Fruit fly (Drosophila melanogaster): ENCODE measurements around the gene eIF2D.

The eIF2D gene

DNA sequence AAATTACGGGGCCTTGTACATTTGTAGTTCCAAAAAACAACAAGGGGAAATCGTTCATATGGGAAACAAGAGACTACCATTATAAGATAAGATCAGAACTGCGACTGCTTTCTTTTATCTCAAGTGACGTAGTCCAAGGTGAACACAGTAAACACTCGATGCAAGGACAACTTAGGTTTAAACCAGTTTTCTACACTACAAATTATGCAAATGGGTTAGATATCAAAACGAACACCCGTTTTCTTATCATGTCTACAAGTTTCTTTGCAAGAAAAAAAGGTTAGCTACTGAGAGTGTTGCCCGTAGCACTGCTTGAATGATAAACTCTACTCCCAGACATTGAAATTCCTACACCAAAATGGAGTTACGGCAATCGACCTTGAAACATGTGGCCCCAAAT, 27.5 kb downstream of the eIF2D start (continued):
- peak; percentile 70 for TF ChIP-seq Aef1 (GFP tag; IDR thresholded peaks at IDR 0.05)
- no peak for TF ChIP-seq Deaf1 (tag; optimal IDR thresholded peaks at IDR 0.05)
- TF ChIP-seq CG12769 (tag; optimal IDR thresholded peaks at IDR 0.05), result peak; percentile 79
- TF ChIP-seq CG2129 (GFP tag; IDR thresholded peaks at IDR 0.05; ENCODE audit: partially characterized antibody), result no peak
- TF ChIP-seq bsh (GFP tag; optimal IDR thresholded peaks at IDR 0.05), result peak in 1 of 2 experiments; percentile 74
- peak; percentile 13 for TF ChIP-seq CG8359 (GFP tag; optimal IDR thresholded peaks at IDR 0.05; ENCODE audit: borderline replicate concordance)
- TF ChIP-seq CG3838 (GFP tag; optimal IDR thresholded peaks at IDR 0.05), result no peak
- peak; percentile 41 for TF ChIP-seq Ssrp (tag; optimal IDR thresholded peaks at IDR 0.05)
- TF ChIP-seq Mrtf (GFP tag; IDR thresholded peaks at IDR 0.05), result peak; percentile 72
- peak; percentile 49 for TF ChIP-seq pho (GFP tag; optimal IDR thresholded peaks at IDR 0.05)
- TF ChIP-seq CG18011 (GFP tag; optimal IDR thresholded peaks at IDR 0.05), result no peak
- no peak for TF ChIP-seq tio (GFP tag; optimal IDR thresholded peaks at IDR 0.05)
- TF ChIP-seq jigr1 (GFP tag; IDR thresholded peaks at IDR 0.05), result no peak
- TF ChIP-seq NC2β (GFP tag; optimal IDR thresholded peaks at IDR 0.05), result peak; percentile 32
- no peak for TF ChIP-seq stwl (tag; optimal IDR thresholded peaks at IDR 0.05)
- no peak for TF ChIP-seq HmgZ (tag; optimal IDR thresholded peaks at IDR 0.05)
- TF ChIP-seq Kr (GFP tag; optimal IDR thresholded peaks at IDR 0.05), result no peak
- peak; percentile 67 for TF ChIP-seq fd96Cb (tag; optimal IDR thresholded peaks at IDR 0.05)
- no peak for TF ChIP-seq Hmx (GFP tag; optimal IDR thresholded peaks at IDR 0.05)
- TF ChIP-seq z (GFP tag; IDR thresholded peaks at IDR 0.05), result no peak; the same call in 2 of the 3 replicates
- peak; percentile 76; the same call in 2 of the 3 replicates for TF ChIP-seq Optix (GFP tag; IDR thresholded peaks at IDR 0.05)
- TF ChIP-seq trem (tag; optimal IDR thresholded peaks at IDR 0.05), result peak; percentile 19
- peak; percentile 57 for TF ChIP-seq CG1602 (GFP tag; optimal IDR thresholded peaks at IDR 0.05)
- no peak for TF ChIP-seq Ets97D (GFP tag; optimal IDR thresholded peaks at IDR 0.05)
- TF ChIP-seq emc (GFP tag; optimal IDR thresholded peaks at IDR 0.05), result peak; percentile 31
- TF ChIP-seq HmgD (GFP tag; optimal IDR thresholded peaks at IDR 0.05), result no peak
- TF ChIP-seq CG11695 (GFP tag; IDR thresholded peaks at IDR 0.05), result peak; percentile 77
- TF ChIP-seq HLH4C (GFP tag; IDR thresholded peaks at IDR 0.05; ENCODE audit: partially characterized antibody), result no peak
- TF ChIP-seq CG13624 (GFP tag; optimal IDR thresholded peaks at IDR 0.05), result peak; percentile 14
- peak; percentile 34 for TF ChIP-seq gcm (GFP tag; optimal IDR thresholded peaks at IDR 0.05)
- peak; percentile 66 for TF ChIP-seq dan (GFP tag; IDR thresholded peaks at IDR 0.05)
- TF ChIP-seq sr (GFP tag; IDR thresholded peaks at IDR 0.05), result peak; percentile 44; the same call in 1 of the 3 replicates
- TF ChIP-seq cg (GFP tag; optimal IDR thresholded peaks at IDR 0.05), result no peak
- TF ChIP-seq B-H1 (GFP tag; IDR thresholded peaks at IDR 0.05), result peak; percentile 50
- peak; percentile 31 for TF ChIP-seq Nf-YB (GFP tag; optimal IDR thresholded peaks at IDR 0.05)
- TF ChIP-seq gcm2 (GFP tag; optimal IDR thresholded peaks at IDR 0.05), result no peak
- peak; percentile 51; the same call in 2 of the 3 replicates for TF ChIP-seq croc (GFP tag; conservative IDR thresholded peaks at IDR 0.05)
- peak; percentile 77 for TF ChIP-seq CG7839 (tag; optimal IDR thresholded peaks at IDR 0.05)
- TF ChIP-seq CG10431 (GFP tag; optimal IDR thresholded peaks at IDR 0.05), result no peak
- TF ChIP-seq p53 (GFP tag; optimal IDR thresholded peaks at IDR 0.05), result no peak
- TF ChIP-seq CG17186 (GFP tag; optimal IDR thresholded peaks at IDR 0.05), result no peak
- peak; percentile 54 for TF ChIP-seq wek (GFP tag; optimal IDR thresholded peaks at IDR 0.05)
- TF ChIP-seq H15 (GFP tag; IDR thresholded peaks at IDR 0.05), result peak; percentile 63; the same call in 1 of the 3 replicates
- TF ChIP-seq cwo (GFP tag; optimal IDR thresholded peaks at IDR 0.05), result no peak
- TF ChIP-seq ewg (GFP tag; optimal IDR thresholded peaks at IDR 0.05), result peak; percentile 42
- no peak for TF ChIP-seq TFAM (GFP tag; optimal IDR thresholded peaks at IDR 0.05)
- TF ChIP-seq CG17385 (GFP tag; optimal IDR thresholded peaks at IDR 0.05), result peak; percentile 51
- peak; percentile 30 for TF ChIP-seq BtbVII (GFP tag; optimal IDR thresholded peaks at IDR 0.05)
- TF ChIP-seq CG4730 (GFP tag; IDR thresholded peaks at IDR 0.05), result peak; percentile 67
- no peak for TF ChIP-seq corto (GFP tag; optimal IDR thresholded peaks at IDR 0.05)
- peak; percentile 2 for TF ChIP-seq CG10654 (GFP tag; optimal IDR thresholded peaks at IDR 0.05)

Data from whole organism, embryonic.